Worm (Caenorhabditis elegans): ENCODE measurements around the gene sma-2.

Gene sma-2

DNA sequence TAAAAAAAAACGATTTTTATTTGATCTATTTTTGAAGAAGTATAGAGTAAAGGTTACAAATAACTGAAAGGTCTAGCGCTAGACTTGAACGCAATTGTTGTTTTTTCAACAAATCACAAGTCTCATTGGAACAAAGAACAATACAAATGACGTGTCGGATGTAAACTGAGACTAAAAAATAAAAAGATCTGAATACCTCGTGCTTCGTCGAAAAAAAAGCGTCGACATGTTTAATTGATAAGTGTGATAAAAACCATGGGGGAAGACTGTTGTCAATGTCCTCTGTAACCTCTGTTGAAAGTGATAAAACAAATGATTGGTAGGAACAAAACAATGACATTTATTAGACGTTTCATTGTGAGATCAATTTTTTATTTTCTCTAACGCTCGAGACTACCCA, 33.3 kb downstream of the sma-2 start (continued):
- no peak for TF ChIP-seq F10E7.11 (tag; optimal IDR thresholded peaks at IDR 0.05)
- TF ChIP-seq hmg-1.2 (GFP tag; IDR thresholded peaks at IDR 0.05): no peak
- no peak for TF ChIP-seq gei-17 (GFP tag; optimal IDR thresholded peaks at IDR 0.05)
- TF ChIP-seq attf-5 (GFP tag; optimal IDR thresholded peaks at IDR 0.05): peak; percentile 49
- TF ChIP-seq somi-1 (GFP tag; optimal IDR thresholded peaks at IDR 0.05): peak; percentile 65
- no peak for TF ChIP-seq Y67H2A.10 (GFP tag; conservative IDR thresholded peaks at IDR 0.05)
- TF ChIP-seq mcd-1 (GFP tag; IDR thresholded peaks at IDR 0.05): no peak
- no peak for TF ChIP-seq lsy-27 (tag; optimal IDR thresholded peaks at IDR 0.05; ENCODE audit: borderline replicate concordance, insufficient read depth)
- no peak for TF ChIP-seq hsf-1 (GFP tag; IDR thresholded peaks at IDR 0.05)
- no peak for TF ChIP-seq dpl-1 (GFP tag; optimal IDR thresholded peaks at IDR 0.05)
- no peak for TF ChIP-seq aptf-3 (GFP tag; IDR thresholded peaks at IDR 0.05)
- TF ChIP-seq B0035.1 (tag; optimal IDR thresholded peaks at IDR 0.05): no peak
- TF ChIP-seq rcor-1 (GFP tag; IDR thresholded peaks at IDR 0.05): no peak
- TF ChIP-seq cebp-1 (GFP tag; IDR thresholded peaks at IDR 0.05): 0 out of 2 replicates have a peak, but pooled peaks have one; percentile 35
- TF ChIP-seq cebp-1 (tag; optimal IDR thresholded peaks at IDR 0.05): peak; percentile 44
- TF ChIP-seq pbrm-1 (GFP tag; IDR thresholded peaks at IDR 0.05): no peak
- TF ChIP-seq ztf-22 (GFP tag; optimal IDR thresholded peaks at IDR 0.05): peak; percentile 30
- TF ChIP-seq snpc-1.3 (tag; optimal IDR thresholded peaks at IDR 0.05; ENCODE audit: insufficient read depth): no peak
- TF ChIP-seq egl-18 (GFP tag; IDR thresholded peaks at IDR 0.05): no peak
- TF ChIP-seq mel-28 (tag; optimal IDR thresholded peaks at IDR 0.05; ENCODE audit: borderline replicate concordance): no peak
- no peak for TF ChIP-seq F52B5.7 (tag; optimal IDR thresholded peaks at IDR 0.05)
- TF ChIP-seq ccch-3 (GFP tag; optimal IDR thresholded peaks at IDR 0.05): no peak
- no peak for TF ChIP-seq hlh-26 (GFP tag; conservative IDR thresholded peaks at IDR 0.05)
- TF ChIP-seq F37B4.10 (GFP tag; IDR thresholded peaks at IDR 0.05): no peak
- TF ChIP-seq fkh-3 (tag; optimal IDR thresholded peaks at IDR 0.05): no peak
- no peak for TF ChIP-seq akir-1 (GFP tag; optimal IDR thresholded peaks at IDR 0.05)
- TF ChIP-seq T07F8.4 (tag; optimal IDR thresholded peaks at IDR 0.05): no peak
- TF ChIP-seq B0261.1 (tag; optimal IDR thresholded peaks at IDR 0.05): no peak
- TF ChIP-seq C17E4.6 (GFP tag; IDR thresholded peaks at IDR 0.05): no peak
- no peak for TF ChIP-seq hlh-12 (tag; optimal IDR thresholded peaks at IDR 0.05)
- peak; percentile 75 for TF ChIP-seq ztf-26 (tag; optimal IDR thresholded peaks at IDR 0.05)
- TF ChIP-seq nfya-1 (tag; optimal IDR thresholded peaks at IDR 0.05; ENCODE audit: borderline replicate concordance, insufficient read depth): no peak
- peak; percentile 44 for TF ChIP-seq die-1 (tag; optimal IDR thresholded peaks at IDR 0.05)
- no peak for TF ChIP-seq F33H1.4 (GFP tag; IDR thresholded peaks at IDR 0.05)
- no peak for TF ChIP-seq ceh-100 (GFP tag; IDR thresholded peaks at IDR 0.05)
- no peak for TF ChIP-seq sea-2 (GFP tag; IDR thresholded peaks at IDR 0.05)
- TF ChIP-seq madf-8 (GFP tag; conservative IDR thresholded peaks at IDR 0.05): no peak
- peak in 1 of 2 experiments; percentile 37 for TF ChIP-seq let-607 (tag; optimal IDR thresholded peaks at IDR 0.05)
- no peak for TF ChIP-seq dpff-1 (tag; optimal IDR thresholded peaks at IDR 0.05)
- no peak for TF ChIP-seq nhr-90 (tag; optimal IDR thresholded peaks at IDR 0.05)
- no peak for TF ChIP-seq nhr-27 (tag; optimal IDR thresholded peaks at IDR 0.05)
- TF ChIP-seq atf-7 (tag; optimal IDR thresholded peaks at IDR 0.05): peak; percentile 47
- peak; percentile 44 for TF ChIP-seq lin-40 (tag; optimal IDR thresholded peaks at IDR 0.05)
- TF ChIP-seq madf-3 (GFP tag; IDR thresholded peaks at IDR 0.05): no peak
- no peak for TF ChIP-seq xnd-1 (tag; optimal IDR thresholded peaks at IDR 0.05)
- TF ChIP-seq chd-7 (tag; optimal IDR thresholded peaks at IDR 0.05): no peak
- TF ChIP-seq tbp1 (GFP tag; optimal IDR thresholded peaks at IDR 0.05): peak; percentile 25

Measured in whole organism, young adult.